Worm (Caenorhabditis elegans) whole organism, L4 larva: ENCODE results near the gene R02D3.8.

Source experiments
- D1046.2 ChIP-seq: fragments of 200-800 bp; sonication (Bioruptor generic); IDR thresholded peaks from 2 replicates; pipeline ENCODE4 v1.3.6; 2022; ENCODE audit warnings: missing genetic modification characterization, missing compliant biosample characterization
- F26F4.8 ChIP-seq: fragments of 200-800 bp; sonication (Bioruptor generic); conservative IDR thresholded peaks from 2 replicates; pipeline ENCODE4 v1.3.6; 2022; ENCODE audit warnings: missing genetic modification characterization, missing compliant biosample characterization
- F49E8.2 ChIP-seq: sonication (generic microtip); optimal IDR thresholded peaks from 2 replicates; lab custom pipeline; 2016; ENCODE audit warnings: missing compliant biosample characterization, mild to moderate bottlenecking, missing genetic modification characterization, borderline replicate concordance
- T20F7.1 ChIP-seq: fragments of 200-800 bp; sonication (Bioruptor generic); optimal IDR thresholded peaks from 2 replicates; lab custom pipeline; 2018; ENCODE audit warnings: mild to moderate bottlenecking, missing genetic modification characterization, missing compliant biosample characterization
- Y75B8A.6 ChIP-seq: fragments of 200-800 bp; sonication (Bioruptor generic); IDR thresholded peaks from 2 replicates; pipeline ENCODE4 v1.3.6; 2022; ENCODE audit warnings: missing genetic modification reagents, missing genetic modification characterization, missing compliant biosample characterization
- ZK337.2 ChIP-seq: fragments of 200-800 bp; sonication (Bioruptor generic); IDR thresholded peaks from 2 replicates; pipeline ENCODE4 v1.3.6; 2022; ENCODE audit warnings: missing genetic modification reagents, missing genetic modification characterization, missing compliant biosample characterization
- aha-1 ChIP-seq: fragments of 150-350 bp; peaks from one replicate; lab custom pipeline; 2014; ENCODE audit warnings: missing biosample characterization, missing genetic modification characterization
- ama-1 ChIP-seq: fragments of 150-350 bp; optimal IDR thresholded peaks from 2 replicates; lab custom pipeline; 2014; ENCODE audit warnings: inconsistent platforms, mixed read lengths
- attf-4 ChIP-seq: sonication (generic microtip); optimal IDR thresholded peaks from 3 replicates; lab custom pipeline; 2017; ENCODE audit warnings: missing biosample characterization, missing genetic modification characterization
- ceh-28 ChIP-seq: fragments of 150-350 bp; optimal IDR thresholded peaks from 2 replicates; lab custom pipeline; 2014; ENCODE audit warnings: missing biosample characterization, missing genetic modification reagents, missing genetic modification characterization
- ceh-32 ChIP-seq: sonication (generic microtip); optimal IDR thresholded peaks from 2 replicates; lab custom pipeline; 2016; ENCODE audit warnings: mild to moderate bottlenecking, missing genetic modification characterization, missing compliant biosample characterization; ENCODE audit not compliant: poor library complexity
- ceh-44 ChIP-seq: fragments of 200-800 bp; sonication (Bioruptor generic); IDR thresholded peaks from 2 replicates; pipeline ENCODE4 v1.3.6; 2022; ENCODE audit warnings: missing genetic modification reagents, missing genetic modification characterization, missing compliant biosample characterization
- ceh-82 ChIP-seq: sonication (generic microtip); optimal IDR thresholded peaks from 2 replicates; lab custom pipeline; 2017; ENCODE audit warnings: missing biosample characterization, missing genetic modification characterization
- ces-1 ChIP-seq: fragments of 150-350 bp; sonication (generic microtip); optimal IDR thresholded peaks from 4 replicates; lab custom pipeline; 2014; ENCODE audit warnings: missing biosample characterization, missing genetic modification reagents, missing genetic modification characterization
- cey-2 ChIP-seq: sonication (generic microtip); optimal IDR thresholded peaks from 3 replicates; lab custom pipeline; 2017; ENCODE audit warnings: missing genetic modification characterization, mild to moderate bottlenecking, missing compliant biosample characterization, antibody characterized with exemption, borderline replicate concordance; ENCODE audit not compliant: insufficient read depth
- daf-12 ChIP-seq: fragments of 150-350 bp; optimal IDR thresholded peaks from 2 replicates; lab custom pipeline; 2014; ENCODE audit warnings: missing biosample characterization, missing genetic modification reagents, missing genetic modification characterization
- daf-16 ChIP-seq, 3 experiments: sonication (generic microtip); optimal IDR thresholded peaks; 2 replicates each; lab custom pipeline; 2016 to 2017; ENCODE audit warnings: missing genetic modification characterization in 3 of 3, missing genetic modification reagents in 3 of 3, mild to moderate bottlenecking in 2 of 3, missing compliant biosample characterization in 2 of 3, missing biosample characterization in 1 of 3, moderate library complexity in 1 of 3
- daf-19 ChIP-seq: fragments of 200-800 bp; sonication (Bioruptor generic); conservative IDR thresholded peaks from 2 replicates; pipeline ENCODE4 v1.3.6; 2022; ENCODE audit warnings: missing genetic modification characterization, missing compliant biosample characterization
- dmd-8 ChIP-seq: fragments of 200-800 bp; sonication (Bioruptor generic); IDR thresholded peaks from 2 replicates; pipeline ENCODE4 v1.3.6; 2022; ENCODE audit warnings: missing genetic modification characterization, missing compliant biosample characterization
- dmd-9 ChIP-seq: fragments of 200-800 bp; sonication (Bioruptor generic); IDR thresholded peaks from 2 replicates; pipeline ENCODE4 v1.3.6; 2022; ENCODE audit warnings: missing genetic modification reagents, missing genetic modification characterization, missing compliant biosample characterization
- dpl-1 ChIP-seq: fragments of 150-350 bp; optimal IDR thresholded peaks from 2 replicates; lab custom pipeline; 2014; ENCODE audit warnings: missing biosample characterization, missing genetic modification reagents, missing genetic modification characterization
- dve-1 ChIP-seq: sonication (generic microtip); optimal IDR thresholded peaks from 2 replicates; lab custom pipeline; 2017; ENCODE audit warnings: antibody characterized with exemption, mild to moderate bottlenecking, missing genetic modification characterization, missing compliant biosample characterization; ENCODE audit not compliant: insufficient read depth
- egl-27 ChIP-seq: sonication (generic microtip); optimal IDR thresholded peaks from 3 replicates; lab custom pipeline; 2017; ENCODE audit warnings: missing biosample characterization, missing genetic modification reagents, missing genetic modification characterization
- egl-43 ChIP-seq: fragments of 200-800 bp; sonication (Bioruptor generic); IDR thresholded peaks from 2 replicates; pipeline ENCODE4 v1.3.6; 2022; ENCODE audit warnings: missing genetic modification reagents, missing genetic modification characterization, missing compliant biosample characterization
- hmg-1.1 ChIP-seq: fragments of 200-800 bp; sonication (Bioruptor generic); IDR thresholded peaks from 2 replicates; pipeline ENCODE4 v1.3.6; 2022; ENCODE audit warnings: missing genetic modification reagents, missing genetic modification characterization, missing compliant biosample characterization
- lin-39 ChIP-seq: fragments of 150-350 bp; optimal IDR thresholded peaks from 2 replicates; lab custom pipeline; 2014; ENCODE audit warnings: missing biosample characterization, missing genetic modification reagents, missing genetic modification characterization
- lir-3 ChIP-seq: sonication (generic microtip); optimal IDR thresholded peaks from 2 replicates; lab custom pipeline; 2016; ENCODE audit warnings: mild to moderate bottlenecking, missing genetic modification characterization, missing compliant biosample characterization
- lsy-2 ChIP-seq, 2 experiments: fragments of 150-350 bp in 1 of 2; sonication (generic microtip) in 1 of 2; optimal IDR thresholded peaks; 2 replicates each; lab custom pipeline; 2014 to 2017; ENCODE audit warnings: missing biosample characterization in 2 of 2, missing genetic modification characterization in 2 of 2
- madf-9 ChIP-seq: fragments of 200-800 bp; sonication (Bioruptor generic); conservative IDR thresholded peaks from 2 replicates; pipeline ENCODE4 v1.3.6; 2022; ENCODE audit warnings: missing genetic modification reagents, missing genetic modification characterization, missing compliant biosample characterization
- mdl-1 ChIP-seq, 2 experiments: fragments of 150-350 bp in 1 of 2; sonication (generic microtip) in 1 of 2; optimal IDR thresholded peaks; 2 replicates each; lab custom pipeline; 2014 to 2017; ENCODE audit warnings: missing biosample characterization in 2 of 2, missing genetic modification characterization in 2 of 2
- mxl-2 ChIP-seq: fragments of 200-800 bp; sonication (Bioruptor generic); conservative IDR thresholded peaks from 2 replicates; pipeline ENCODE4 v1.3.6; 2022; ENCODE audit warnings: missing genetic modification reagents, missing genetic modification characterization, missing compliant biosample characterization
- mxl-3 ChIP-seq: fragments of 200-800 bp; sonication (Bioruptor generic); optimal IDR thresholded peaks from 2 replicates; lab custom pipeline; 2018; ENCODE audit warnings: mild to moderate bottlenecking, missing genetic modification characterization, missing compliant biosample characterization
- nhr-102 ChIP-seq: sonication (generic microtip); optimal IDR thresholded peaks from 2 replicates; lab custom pipeline; 2016; ENCODE audit warnings: mild to moderate bottlenecking, missing genetic modification characterization, moderate library complexity, missing compliant biosample characterization
- nhr-11 ChIP-seq: fragments of 150-350 bp; optimal IDR thresholded peaks from 2 replicates; lab custom pipeline; 2014; ENCODE audit warnings: missing biosample characterization, missing genetic modification characterization
- nhr-48 ChIP-seq: sonication (generic microtip); optimal IDR thresholded peaks from 2 replicates; lab custom pipeline; 2016; ENCODE audit warnings: mild to moderate bottlenecking, missing genetic modification characterization, missing compliant biosample characterization
- nhr-6 ChIP-seq: fragments of 150-350 bp; optimal IDR thresholded peaks from 2 replicates; lab custom pipeline; 2014; ENCODE audit warnings: missing biosample characterization, missing genetic modification characterization
- nhr-77 ChIP-seq: fragments of 150-350 bp; optimal IDR thresholded peaks from 2 replicates; lab custom pipeline; 2014; ENCODE audit warnings: missing biosample characterization, missing genetic modification characterization
- php-3 ChIP-seq: fragments of 200-800 bp; sonication (Bioruptor generic); IDR thresholded peaks from 2 replicates; pipeline ENCODE4 v1.3.6; 2022; ENCODE audit warnings: missing genetic modification reagents, missing genetic modification characterization, missing compliant biosample characterization
- saeg-2 ChIP-seq: fragments of 200-800 bp; sonication (Bioruptor generic); IDR thresholded peaks from 2 replicates; pipeline ENCODE4 v1.3.6; 2022; ENCODE audit warnings: missing genetic modification reagents, missing genetic modification characterization, missing compliant biosample characterization
- snpc-1.2 ChIP-seq: fragments of 200-800 bp; sonication (Bioruptor generic); IDR thresholded peaks from 2 replicates; pipeline ENCODE4 v1.3.6; 2022; ENCODE audit warnings: missing genetic modification reagents, missing genetic modification characterization, missing compliant biosample characterization
- snpc-4 ChIP-seq: fragments of 150-350 bp; optimal IDR thresholded peaks from 2 replicates; lab custom pipeline; 2014; ENCODE audit warnings: missing biosample characterization, missing genetic modification characterization
- spr-1 ChIP-seq: sonication (generic microtip); optimal IDR thresholded peaks from 2 replicates; lab custom pipeline; 2016; ENCODE audit warnings: mild to moderate bottlenecking, missing genetic modification characterization, missing compliant biosample characterization
- tag-97 ChIP-seq: fragments of 200-800 bp; sonication (Bioruptor generic); IDR thresholded peaks from 2 replicates; pipeline ENCODE4 v1.3.6; 2022; ENCODE audit warnings: missing genetic modification characterization, missing compliant biosample characterization
- unc-130 ChIP-seq: sonication (generic microtip); optimal IDR thresholded peaks from 2 replicates; lab custom pipeline; 2016; ENCODE audit warnings: missing genetic modification reagents, missing genetic modification characterization, missing compliant biosample characterization
- unc-39 ChIP-seq: sonication (generic microtip); optimal IDR thresholded peaks from 2 replicates; lab custom pipeline; 2017; ENCODE audit warnings: missing biosample characterization, missing genetic modification characterization
- vab-7 ChIP-seq: fragments of 200-800 bp; sonication (Bioruptor generic); IDR thresholded peaks from 2 replicates; pipeline ENCODE4 v1.3.6; 2022; ENCODE audit warnings: missing genetic modification reagents, missing genetic modification characterization, missing compliant biosample characterization
- zag-1 ChIP-seq: fragments of 150-350 bp; optimal IDR thresholded peaks from 2 replicates; lab custom pipeline; 2014; ENCODE audit warnings: missing biosample characterization, missing genetic modification characterization
- zfp-2 ChIP-seq: sonication (generic microtip); optimal IDR thresholded peaks from 2 replicates; lab custom pipeline; 2016; ENCODE audit warnings: mild to moderate bottlenecking, missing genetic modification characterization, missing compliant biosample characterization
- zfp-3 ChIP-seq: fragments of 200-800 bp; sonication (Bioruptor generic); conservative IDR thresholded peaks from 2 replicates; pipeline ENCODE4 v1.3.6; 2022; ENCODE audit warnings: missing genetic modification reagents, missing genetic modification characterization, missing compliant biosample characterization
- ztf-7 ChIP-seq: fragments of 150-350 bp; optimal IDR thresholded peaks from 2 replicates; lab custom pipeline; 2014; ENCODE audit warnings: missing biosample characterization, missing genetic modification characterization

Gene R02D3.8

DNA sequence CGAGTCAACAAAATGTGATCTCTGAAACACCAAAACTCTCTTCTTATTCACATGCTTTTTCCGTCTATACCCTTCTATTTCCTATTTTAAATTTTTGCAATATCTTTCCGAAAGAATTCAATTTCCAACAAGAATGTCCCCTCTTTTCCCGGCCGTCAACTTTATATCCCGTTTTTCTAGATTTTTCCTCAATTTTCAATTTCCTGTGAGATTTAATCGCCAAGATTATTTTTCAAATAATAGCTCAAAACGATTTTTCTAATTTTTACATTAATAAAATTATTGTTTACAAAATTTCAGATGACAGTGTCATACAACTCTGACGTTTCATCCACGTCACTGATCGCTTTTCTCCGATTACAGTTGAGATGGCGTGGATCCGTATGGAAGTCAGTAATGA is 26.3 kb upstream of the R02D3.8 start, which contains the start of gene best-19:
Gene best-19, plus strand, starts transcription at position 301 of the 400 bp plus-strand sequence.
- TF ChIP-seq mdl-1 (tag; optimal IDR thresholded peaks at IDR 0.05; lab: Kevin White, UChicago): no peak
- no peak for TF ChIP-seq ceh-28 (tag; lab: Kevin White, UChicago)
- no peak for TF ChIP-seq mxl-3 (GFP tag; lab: Kevin White, UChicago)
- TF ChIP-seq cey-2 (tag; lab: Kevin White, UChicago): no peak
- TF ChIP-seq T20F7.1 (GFP tag; lab: Kevin White, UChicago): no peak
- no peak for TF ChIP-seq F49E8.2
- no peak for TF ChIP-seq nhr-102 (tag; lab: Kevin White, UChicago)
- no peak for TF ChIP-seq ces-1 (GFP tag; lab: Kevin White, UChicago)
- no peak for TF ChIP-seq ama-1 (lab: Kevin White, UChicago)
- TF ChIP-seq, all 104 proteins: peak for 0

DNA sequence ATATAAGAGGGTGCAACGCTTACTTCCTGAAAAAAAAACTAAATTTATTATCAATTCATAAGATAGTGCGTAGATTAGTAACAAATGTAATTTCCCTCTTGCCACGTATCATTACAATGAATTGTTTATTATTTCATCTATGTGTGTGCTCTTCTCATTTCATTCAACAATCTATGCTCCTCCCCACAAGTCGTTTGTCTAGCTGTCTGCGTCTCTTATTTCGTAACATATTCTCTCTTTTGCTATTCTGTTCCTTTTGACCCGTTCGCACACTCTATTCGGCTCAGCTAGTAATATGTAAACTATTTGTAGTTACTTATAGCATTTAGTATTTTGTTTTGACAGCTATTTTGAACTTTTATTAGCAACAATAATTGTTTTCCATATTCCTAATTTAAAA is 25.0 kb upstream of the R02D3.8 start:
- TF ChIP-seq lsy-2 (tag; optimal IDR thresholded peaks at IDR 0.05; lab: Kevin White, UChicago) (peak in 1 of 2 experiments; percentile 44), vab-7 (no peak), aha-1 (peak; percentile 93), madf-9 (GFP tag; lab: Robert Waterston, UW) (no peak), lin-39 (no peak), nhr-11 (no peak), unc-130 (GFP tag; lab: Kevin White, UChicago) (no peak), daf-12 (tag; lab: Kevin White, UChicago) (no peak), T20F7.1 (GFP tag; lab: Kevin White, UChicago) (no peak), egl-27 (tag; lab: Kevin White, UChicago) (no peak), zfp-2 (tag; lab: Kevin White, UChicago) (no peak), lir-3 (tag; lab: Kevin White, UChicago) (no peak), snpc-1.2 (no peak), unc-39 (tag; lab: Kevin White, UChicago) (no peak), mxl-2 (GFP tag; lab: Robert Waterston, UW) (no peak), dve-1 (tag; lab: Kevin White, UChicago) (peak; percentile 62), nhr-48 (tag; lab: Kevin White, UChicago) (no peak), tag-97 (no peak), nhr-77 (tag; lab: Kevin White, UChicago) (no peak), php-3 (GFP tag; lab: Robert Waterston, UW) (no peak), daf-16 (GFP tag; optimal IDR thresholded peaks at IDR 0.05; lab: Kevin White, UChicago) (no peak), daf-16 (tag; optimal IDR thresholded peaks at IDR 0.05; lab: Kevin White, UChicago) (peak; percentile 67), dmd-8 (GFP tag; lab: Robert Waterston, UW) (no peak), D1046.2 (GFP tag; lab: Robert Waterston, UW) (no peak), dmd-9 (GFP tag; lab: Robert Waterston, UW) (no peak), hmg-1.1 (GFP tag; lab: Robert Waterston, UW) (peak; percentile 18; the same call in 1 of the 2 replicates), egl-43 (GFP tag; lab: Robert Waterston, UW) (no peak), ceh-32 (no peak), F26F4.8 (GFP tag; lab: Robert Waterston, UW) (no peak), ZK337.2 (no peak), snpc-4 (no peak), zag-1 (no peak), spr-1 (no peak), dpl-1 (GFP tag; lab: Kevin White, UChicago) (no peak), ceh-44 (GFP tag; lab: Robert Waterston, UW) (no peak), zfp-3 (GFP tag; lab: Robert Waterston, UW) (no peak), nhr-6 (peak; percentile 5), ztf-7 (tag; lab: Kevin White, UChicago) (no peak), attf-4 (tag; lab: Kevin White, UChicago) (no peak), ceh-82 (no peak), Y75B8A.6 (GFP tag; lab: Robert Waterston, UW) (no peak), daf-19 (no peak), saeg-2 (GFP tag; lab: Robert Waterston, UW) (no peak)
